Worm (Caenorhabditis elegans) whole organism, midembryonic: Measurements from ENCODE around the gene C08G5.6.

ENCODE experiments used
- T22C8.4 ChIP-seq: fragments of 200-800 bp; sonication (Bioruptor generic); IDR thresholded peaks from 2 replicates; pipeline ENCODE4 v1.3.6; 2022; ENCODE audit warnings: missing genetic modification characterization, missing compliant biosample characterization
- cog-1 ChIP-seq: sonication (generic microtip); optimal IDR thresholded peaks from 2 replicates; lab custom pipeline; 2016; ENCODE audit warnings: missing genetic modification characterization, missing compliant biosample characterization
- flt-1 ChIP-seq: fragments of 200-800 bp; sonication (Bioruptor generic); IDR thresholded peaks from 2 replicates; pipeline ENCODE4 v1.3.6; 2022; ENCODE audit warnings: missing genetic modification characterization, missing compliant biosample characterization
- klf-2 ChIP-seq: fragments of 200-800 bp; sonication (Bioruptor generic); conservative IDR thresholded peaks from 2 replicates; pipeline ENCODE4 v1.3.6; 2022; ENCODE audit warnings: missing genetic modification reagents, missing genetic modification characterization, missing compliant biosample characterization
- ref-1 ChIP-seq: fragments of 200-800 bp; sonication (Bioruptor generic); conservative IDR thresholded peaks from 2 replicates; pipeline ENCODE4 v1.3.6; 2022; ENCODE audit warnings: missing genetic modification reagents, missing genetic modification characterization, missing compliant biosample characterization
- ztf-23 ChIP-seq: fragments of 200-800 bp; sonication (Bioruptor generic); IDR thresholded peaks from 2 replicates; pipeline ENCODE4 v1.3.6; 2022; ENCODE audit warnings: missing genetic modification reagents, missing genetic modification characterization, missing compliant biosample characterization
- ztf-29 ChIP-seq: fragments of 200-800 bp; sonication (Bioruptor generic); IDR thresholded peaks from 2 replicates; pipeline ENCODE4 v1.3.6; 2022; ENCODE audit warnings: missing genetic modification reagents, missing genetic modification characterization, missing compliant biosample characterization

- TF ChIP-seq klf-2 (GFP tag; lab: Robert Waterston, UW) (no peak), T22C8.4 (GFP tag; lab: Robert Waterston, UW) (no peak), ztf-23 (no peak), cog-1 (tag; lab: Kevin White, UChicago) (no peak), ztf-29 (GFP tag; lab: Robert Waterston, UW) (no peak), flt-1 (GFP tag; lab: Robert Waterston, UW) (no peak), ref-1 (GFP tag; lab: Robert Waterston, UW) (no peak)
These were observed 44.4 kb downstream of the C08G5.6 start, which contains the start of gene msrp-3 for ce11 chrII:814737-815136.
